Fruit fly (Drosophila melanogaster): ENCODE measurements around the gene kis.

dm6 chr2L:298285-298644, 47.6 kb upstream of the kis start:
- TF ChIP-seq Myc (optimal IDR thresholded peaks at IDR 0.05) (no peak), h (optimal IDR thresholded peaks at IDR 0.05) (no peak), psq (optimal IDR thresholded peaks at IDR 0.05) (no peak)
